Fruit fly (Drosophila melanogaster): ENCODE results near the gene E2f1.

E2f1 gene

dm6 chr3R:21645904-21646664, 14.6 kb downstream of the E2f1 start:
- no peak for TF ChIP-seq brk (GFP tag; optimal IDR thresholded peaks at IDR 0.05)
- TF ChIP-seq CG9705 (GFP tag; optimal IDR thresholded peaks at IDR 0.05), result no peak
- no peak for TF ChIP-seq jim (GFP tag; optimal IDR thresholded peaks at IDR 0.05)
- no peak for TF ChIP-seq Hnf4 (GFP tag; optimal IDR thresholded peaks at IDR 0.05)
- TF ChIP-seq Hr78 (GFP tag; optimal IDR thresholded peaks at IDR 0.05), result no peak
- TF ChIP-seq Myc (optimal IDR thresholded peaks at IDR 0.05), result no peak
- no peak for TF ChIP-seq GATAd (GFP tag; optimal IDR thresholded peaks at IDR 0.05)
- no peak for TF ChIP-seq fru (GFP tag; optimal IDR thresholded peaks at IDR 0.05)
- no peak for TF ChIP-seq Abd-B (GFP tag; optimal IDR thresholded peaks at IDR 0.05)
- no peak for TF ChIP-seq lola (GFP tag; optimal IDR thresholded peaks at IDR 0.05)
- no peak for TF ChIP-seq woc (GFP tag; optimal IDR thresholded peaks at IDR 0.05)

- TF ChIP-seq N (GFP tag; optimal IDR thresholded peaks at IDR 0.05), result no peak
- no peak for TF ChIP-seq Dfd (GFP tag; optimal IDR thresholded peaks at IDR 0.05)
- no peak for TF ChIP-seq dsf (GFP tag; optimal IDR thresholded peaks at IDR 0.05; ENCODE audit: borderline replicate concordance)
- TF ChIP-seq ey (GFP tag; optimal IDR thresholded peaks at IDR 0.05), result no peak
- TF ChIP-seq OdsH (GFP tag; optimal IDR thresholded peaks at IDR 0.05), result no peak
- no peak for TF ChIP-seq Vsx2 (GFP tag; optimal IDR thresholded peaks at IDR 0.05; ENCODE audit: partially characterized antibody)
- no peak for TF ChIP-seq HLH106 (tag; optimal IDR thresholded peaks at IDR 0.05)
- TF ChIP-seq Mio (GFP tag; optimal IDR thresholded peaks at IDR 0.05), result no peak
- no peak for TF ChIP-seq CG32264 (GFP tag; optimal IDR thresholded peaks at IDR 0.05)
- no peak for TF ChIP-seq Dif (GFP tag; optimal IDR thresholded peaks at IDR 0.05; ENCODE audit: partially characterized antibody)
- no peak for TF ChIP-seq dmrt93B (GFP tag; optimal IDR thresholded peaks at IDR 0.05)
- TF ChIP-seq jim (GFP tag; optimal IDR thresholded peaks at IDR 0.05), result no peak
- TF ChIP-seq br (GFP tag; optimal IDR thresholded peaks at IDR 0.05), result no peak
- TF ChIP-seq CrebA (GFP tag; optimal IDR thresholded peaks at IDR 0.05; ENCODE audit: borderline replicate concordance), result no peak
- no peak for TF ChIP-seq Hr78 (GFP tag; optimal IDR thresholded peaks at IDR 0.05)
- no peak for TF ChIP-seq h (GFP tag; optimal IDR thresholded peaks at IDR 0.05)
These were observed 16.4 kb downstream of the E2f1 start for dm6 chr3R:21644222-21644621.

- TF ChIP-seq br (GFP tag; optimal IDR thresholded peaks at IDR 0.05) (peak; percentile 8), CrebA (GFP tag; optimal IDR thresholded peaks at IDR 0.05; ENCODE audit: borderline replicate concordance) (no peak), HLH106 (tag; optimal IDR thresholded peaks at IDR 0.05) (peak; percentile 23), foxo (GFP tag; optimal IDR thresholded peaks at IDR 0.05) (peak in 1 of 2 experiments; percentile 18), ey (GFP tag; optimal IDR thresholded peaks at IDR 0.05) (peak; percentile 5), Sp1 (GFP tag; optimal IDR thresholded peaks at IDR 0.05) (peak; percentile 1), fru (GFP tag; optimal IDR thresholded peaks at IDR 0.05) (peak; percentile 63), Dfd (GFP tag; optimal IDR thresholded peaks at IDR 0.05) (no peak), OdsH (GFP tag; optimal IDR thresholded peaks at IDR 0.05) (peak; percentile 17), h (GFP tag; optimal IDR thresholded peaks at IDR 0.05) (peak; percentile 32)
These were observed 17.5 kb downstream of the E2f1 start for dm6 chr3R:21643197-21643596.

- TF ChIP-seq OdsH (GFP tag; optimal IDR thresholded peaks at IDR 0.05) (no peak), ey (GFP tag; optimal IDR thresholded peaks at IDR 0.05) (no peak), psq (GFP tag; optimal IDR thresholded peaks at IDR 0.05) (no peak), tai (GFP tag; optimal IDR thresholded peaks at IDR 0.05) (no peak), Mio (GFP tag; optimal IDR thresholded peaks at IDR 0.05) (no peak), Hnf4 (GFP tag; optimal IDR thresholded peaks at IDR 0.05) (no peak), Sp1 (GFP tag; optimal IDR thresholded peaks at IDR 0.05) (no peak), sv (GFP tag; optimal IDR thresholded peaks at IDR 0.05) (no peak), Myc (optimal IDR thresholded peaks at IDR 0.05) (no peak), jim (GFP tag; optimal IDR thresholded peaks at IDR 0.05) (no peak), Jra (GFP tag; optimal IDR thresholded peaks at IDR 0.05) (no peak), Hr83 (GFP tag; optimal IDR thresholded peaks at IDR 0.05; ENCODE audit: poor library complexity, severe bottlenecking) (no peak), h (GFP tag; optimal IDR thresholded peaks at IDR 0.05) (no peak)
These were observed 18.4 kb downstream of the E2f1 start for dm6 chr3R:21642301-21642700.

Measured in whole organism, wandering third instar larva.